Fruit fly (Drosophila melanogaster) whole organism, prepupa: ENCODE results near the gene CG3961.

ENCODE experiments used
- Blimp-1 ChIP-seq: fragments of 200-800 bp; sonication (Bioruptor generic); optimal IDR thresholded peaks from 3 replicates; lab custom pipeline; 2017; ENCODE audit warnings: missing biosample characterization, missing genetic modification characterization, mild to moderate bottlenecking, moderate library complexity, missing genetic modification reagents
- CG15336 ChIP-seq: fragments of 200-800 bp; sonication (Bioruptor generic); IDR thresholded peaks from 2 replicates; pipeline ENCODE4 v1.3.6; 2022; ENCODE audit warnings: missing biosample characterization, missing genetic modification characterization
- CG1621 ChIP-seq: fragments of 200-800 bp; sonication (Bioruptor generic); optimal IDR thresholded peaks from 3 replicates; lab custom pipeline; 2018; ENCODE audit warnings: missing biosample characterization, mild to moderate bottlenecking, missing genetic modification characterization
- CG16779 ChIP-seq: fragments of 200-800 bp; sonication (Bioruptor generic); optimal IDR thresholded peaks from 3 replicates; lab custom pipeline; 2017; ENCODE audit warnings: missing biosample characterization, mild to moderate bottlenecking, missing genetic modification characterization
- CG31627 ChIP-seq: fragments of 200-800 bp; sonication (Bioruptor generic); optimal IDR thresholded peaks from 3 replicates; lab custom pipeline; 2016; ENCODE audit warnings: missing biosample characterization, missing genetic modification characterization
- CG3919 ChIP-seq: fragments of 200-800 bp; sonication (Bioruptor generic); optimal IDR thresholded peaks from 3 replicates; lab custom pipeline; 2016; ENCODE audit warnings: missing biosample characterization, missing genetic modification characterization
- CG4318 ChIP-seq: fragments of 200-800 bp; sonication (Bioruptor generic); optimal IDR thresholded peaks from 3 replicates; lab custom pipeline; 2017; ENCODE audit warnings: missing biosample characterization, mild to moderate bottlenecking, missing genetic modification characterization
- CG6163 ChIP-seq: fragments of 200-800 bp; sonication (Bioruptor generic); IDR thresholded peaks from 3 replicates; pipeline ENCODE4 v1.3.6; 2022; ENCODE audit warnings: missing biosample characterization, missing genetic modification characterization
- CG8319 ChIP-seq: fragments of 200-800 bp; sonication (Bioruptor generic); optimal IDR thresholded peaks from 3 replicates; lab custom pipeline; 2016; ENCODE audit warnings: missing biosample characterization, missing genetic modification characterization
- CG8632 ChIP-seq: fragments of 200-800 bp; sonication (Bioruptor generic); optimal IDR thresholded peaks from 3 replicates; lab custom pipeline; 2016; ENCODE audit warnings: missing biosample characterization, missing genetic modification characterization
- Eip75B ChIP-seq: fragments of 200-800 bp; sonication (Bioruptor generic); optimal IDR thresholded peaks from 3 replicates; lab custom pipeline; 2016; ENCODE audit warnings: missing biosample characterization, missing genetic modification characterization
- Ets96B ChIP-seq: fragments of 200-800 bp; optimal IDR thresholded peaks from 2 replicates; lab custom pipeline; 2019; ENCODE audit warnings: missing biosample characterization, mild to moderate bottlenecking, missing genetic modification characterization, moderate library complexity
- Gug ChIP-seq: fragments of 200-800 bp; sonication (Bioruptor generic); IDR thresholded peaks from 2 replicates; pipeline ENCODE4 v1.3.6; 2022; ENCODE audit warnings: missing biosample characterization, missing genetic modification characterization
- Hr38 ChIP-seq: sonication (Bioruptor generic); optimal IDR thresholded peaks from 2 replicates; lab custom pipeline; 2016; ENCODE audit warnings: missing biosample characterization, missing genetic modification characterization
- Met ChIP-seq: fragments of 200-800 bp; sonication (Bioruptor generic); optimal IDR thresholded peaks from 3 replicates; lab custom pipeline; 2016; ENCODE audit warnings: missing biosample characterization, missing genetic modification characterization
- Sox102F ChIP-seq: fragments of 200-800 bp; sonication (Bioruptor generic); optimal IDR thresholded peaks from 2 replicates; lab custom pipeline; 2016; ENCODE audit warnings: missing biosample characterization, mild to moderate bottlenecking, missing genetic modification characterization
- achi ChIP-seq: fragments of 200-800 bp; sonication (Bioruptor generic); optimal IDR thresholded peaks from 3 replicates; lab custom pipeline; 2016; ENCODE audit warnings: missing biosample characterization, missing genetic modification characterization
- acj6 ChIP-seq: fragments of 200-800 bp; sonication (Bioruptor generic); optimal IDR thresholded peaks from 3 replicates; lab custom pipeline; 2016; ENCODE audit warnings: missing biosample characterization, missing genetic modification characterization
- dsx ChIP-seq: fragments of 200-800 bp; optimal IDR thresholded peaks from 3 replicates; lab custom pipeline; 2019; ENCODE audit warnings: missing biosample characterization, mild to moderate bottlenecking, missing genetic modification characterization, moderate library complexity; ENCODE audit not compliant: poor library complexity, severe bottlenecking
- esn ChIP-seq: fragments of 200-800 bp; sonication (Bioruptor generic); optimal IDR thresholded peaks from 2 replicates; lab custom pipeline; 2016; ENCODE audit warnings: missing biosample characterization, mild to moderate bottlenecking, missing genetic modification characterization, moderate library complexity
- fd59A ChIP-seq: fragments of 200-800 bp; sonication (Bioruptor generic); optimal IDR thresholded peaks from 2 replicates; lab custom pipeline; 2017; ENCODE audit warnings: missing biosample characterization, mild to moderate bottlenecking, missing genetic modification characterization, missing genetic modification reagents
- fd85E ChIP-seq: fragments of 200-800 bp; sonication (Bioruptor generic); optimal IDR thresholded peaks from 3 replicates; lab custom pipeline; 2016; ENCODE audit warnings: missing biosample characterization, missing genetic modification characterization
- fkh ChIP-seq: fragments of 200-800 bp; sonication (Bioruptor generic); optimal IDR thresholded peaks from 3 replicates; lab custom pipeline; 2017; ENCODE audit warnings: missing biosample characterization, mild to moderate bottlenecking, missing genetic modification characterization, moderate library complexity
- lz ChIP-seq: fragments of 200-800 bp; sonication (Bioruptor generic); optimal IDR thresholded peaks from 3 replicates; lab custom pipeline; 2016; ENCODE audit warnings: missing biosample characterization, missing genetic modification characterization
- net ChIP-seq: fragments of 200-800 bp; sonication (Bioruptor generic); optimal IDR thresholded peaks from 3 replicates; lab custom pipeline; 2016; ENCODE audit warnings: missing biosample characterization, missing genetic modification characterization
- pdm3 ChIP-seq: fragments of 200-800 bp; sonication (Bioruptor generic); optimal IDR thresholded peaks from 3 replicates; lab custom pipeline; 2016; ENCODE audit warnings: missing biosample characterization, missing genetic modification characterization
- salr ChIP-seq, 2 experiments: fragments of 200-800 bp; sonication (Bioruptor generic); optimal IDR thresholded peaks; 3 replicates each; lab custom pipeline; 2016 to 2018; ENCODE audit warnings: missing biosample characterization in 2 of 2, missing genetic modification characterization in 2 of 2, mild to moderate bottlenecking in 1 of 2
- topi ChIP-seq: fragments of 200-800 bp; sonication (Bioruptor generic); optimal IDR thresholded peaks from 3 replicates; lab custom pipeline; 2016; ENCODE audit warnings: missing biosample characterization, missing genetic modification characterization
- vri ChIP-seq: fragments of 200-800 bp; sonication (Bioruptor generic); optimal IDR thresholded peaks from 3 replicates; lab custom pipeline; 2016; ENCODE audit warnings: missing biosample characterization, mild to moderate bottlenecking, missing genetic modification characterization

CG3961 gene

dm6 chr3L:18917281-18917680 is 27.0 kb upstream of the CG3961 start, which contains the start of gene CG6839:
Gene CG6839 (plus strand): TSS chr3L:18917581.
- no peak for TF ChIP-seq Eip75B (GFP tag; lab: Kevin White, UChicago)
- TF ChIP-seq Met (GFP tag; lab: Kevin White, UChicago) = no peak
- TF ChIP-seq fd59A (GFP tag; lab: Kevin White, UChicago) = no peak
- no peak for TF ChIP-seq dsx (GFP tag; lab: Kevin White, UChicago)
- TF ChIP-seq CG6163 = no peak
- no peak for TF ChIP-seq CG31627
- no peak for TF ChIP-seq salr (GFP tag; optimal IDR thresholded peaks at IDR 0.05; lab: Kevin White, UChicago)
- TF ChIP-seq Sox102F (GFP tag; lab: Kevin White, UChicago) = no peak
- no peak for TF ChIP-seq CG1621 (tag; lab: Kevin White, UChicago)
- TF ChIP-seq achi = no peak

- TF ChIP-seq acj6 (GFP tag; lab: Kevin White, UChicago) (no peak), pdm3 (no peak), Gug (no peak), topi (GFP tag; lab: Kevin White, UChicago) (no peak), fd85E (GFP tag; lab: Kevin White, UChicago) (no peak), CG8632 (GFP tag; lab: Kevin White, UChicago) (no peak), Hr38 (GFP tag; lab: Kevin White, UChicago) (no peak), fkh (GFP tag; lab: Kevin White, UChicago) (no peak), CG1621 (tag; lab: Kevin White, UChicago) (no peak), achi (no peak)
These were observed 26.2 kb upstream of the CG3961 start for dm6 chr3L:18916466-18916865.

- no peak for TF ChIP-seq CG31627
These were observed 23.9 kb upstream of the CG3961 start, which contains the start of gene COX6AL2 for dm6 chr3L:18914100-18914683. Gene COX6AL2 (minus strand): TSS chr3L:18914150.

dm6 chr3L:18911082-18911481 is 20.8 kb upstream of the CG3961 start, which contains the start of gene Ir75d:
Gene Ir75d (minus strand): TSS chr3L:18911182.
- TF ChIP-seq CG15336 (GFP tag; lab: Robert Waterston, UW) (no peak), CG4318 (GFP tag; lab: Kevin White, UChicago) (no peak), lz (no peak), CG6163 (no peak), net (no peak), Ets96B (no peak), CG8319 (GFP tag; lab: Kevin White, UChicago) (no peak), CG31627 (no peak), salr (GFP tag; optimal IDR thresholded peaks at IDR 0.05; lab: Kevin White, UChicago) (no peak), achi (no peak)

- TF ChIP-seq Eip75B (GFP tag; lab: Kevin White, UChicago) (no peak), vri (no peak), esn (no peak), CG16779 (tag; lab: Kevin White, UChicago) (no peak), Blimp-1 (no peak), CG3919 (GFP tag; lab: Kevin White, UChicago) (no peak), salr (GFP tag; optimal IDR thresholded peaks at IDR 0.05; lab: Kevin White, UChicago) (no peak), Sox102F (GFP tag; lab: Kevin White, UChicago) (no peak), CG8319 (GFP tag; lab: Kevin White, UChicago) (no peak), topi (GFP tag; lab: Kevin White, UChicago) (no peak), achi (no peak)
These were observed 14.7 kb upstream of the CG3961 start, which contains the start of the genes CSN1b and Prp6 for dm6 chr3L:18904772-18905601. Gene CSN1b (minus strand): TSS chr3L:18904930. Gene Prp6 (plus strand): TSS chr3L:18905372.
